Fruit fly (Drosophila melanogaster): ENCODE measurements around the gene Hmgcl.

Gene Hmgcl

dm6 chr2L:6950096-6950495 is 10.1 kb upstream of the Hmgcl start, which contains the start of the genes Gas41 and SA1 (continued):
- TF ChIP-seq nmo (GFP tag; optimal IDR thresholded peaks at IDR 0.05): peak; percentile 24
- TF ChIP-seq fd96Cb (tag; optimal IDR thresholded peaks at IDR 0.05): peak; percentile 72
- no peak for TF ChIP-seq CG5245 (GFP tag; optimal IDR thresholded peaks at IDR 0.05)
- TF ChIP-seq al (GFP tag; IDR thresholded peaks at IDR 0.05): no peak; the same call in 1 of the 2 replicates
- peak; percentile 86 for TF ChIP-seq B-H1 (GFP tag; IDR thresholded peaks at IDR 0.05)
- no peak for TF ChIP-seq crol (GFP tag; IDR thresholded peaks at IDR 0.05)
- peak; percentile 89 for TF ChIP-seq lilli (GFP tag; optimal IDR thresholded peaks at IDR 0.05)
- no peak for TF ChIP-seq zf30C (GFP tag; optimal IDR thresholded peaks at IDR 0.05)
- TF ChIP-seq h (optimal IDR thresholded peaks at IDR 0.05): no peak
- TF ChIP-seq sqz (GFP tag; optimal IDR thresholded peaks at IDR 0.05): no peak
- peak; percentile 69 for TF ChIP-seq YL-1 (GFP tag; optimal IDR thresholded peaks at IDR 0.05)
- peak; percentile 92 for TF ChIP-seq stwl (tag; optimal IDR thresholded peaks at IDR 0.05)
- TF ChIP-seq insv (GFP tag; optimal IDR thresholded peaks at IDR 0.05): no peak
- peak; percentile 26 for TF ChIP-seq ab (GFP tag; optimal IDR thresholded peaks at IDR 0.05)
- peak; percentile 71 for TF ChIP-seq CG4328 (GFP tag; optimal IDR thresholded peaks at IDR 0.05)
- TF ChIP-seq Hr3 (GFP tag; optimal IDR thresholded peaks at IDR 0.05): peak; percentile 94
- no peak for TF ChIP-seq ro (GFP tag; IDR thresholded peaks at IDR 0.05)
- peak; percentile 62 for TF ChIP-seq CG10543 (GFP tag; optimal IDR thresholded peaks at IDR 0.05)
- peak; percentile 52 for TF ChIP-seq mam (GFP tag; optimal IDR thresholded peaks at IDR 0.05)
- peak; percentile 63 for TF ChIP-seq chn (GFP tag; optimal IDR thresholded peaks at IDR 0.05)
- peak; percentile 71 for TF ChIP-seq Oli (tag; optimal IDR thresholded peaks at IDR 0.05)
- peak; percentile 85 for TF ChIP-seq nerfin-1 (tag; optimal IDR thresholded peaks at IDR 0.05)
- TF ChIP-seq fru (optimal IDR thresholded peaks at IDR 0.05): no peak
- peak; percentile 93 for TF ChIP-seq CG6689 (GFP tag; IDR thresholded peaks at IDR 0.05)
- TF ChIP-seq tgo (GFP tag; IDR thresholded peaks at IDR 0.05): no peak
- peak; percentile 81 for TF ChIP-seq CG30020 (tag; optimal IDR thresholded peaks at IDR 0.05)
- no peak for TF ChIP-seq CG5953 (GFP tag; IDR thresholded peaks at IDR 0.05)
- TF ChIP-seq hbn (GFP tag; IDR thresholded peaks at IDR 0.05; ENCODE audit: partially characterized antibody): peak; percentile 68; the same call in 1 of the 2 replicates
- TF ChIP-seq Chrac-16 (GFP tag; optimal IDR thresholded peaks at IDR 0.05): peak; percentile 93
- TF ChIP-seq CG16779 (GFP tag; IDR thresholded peaks at IDR 0.05): no peak
- no peak for TF ChIP-seq Eip74EF (GFP tag; optimal IDR thresholded peaks at IDR 0.05)
- TF ChIP-seq Atf3 (GFP tag; optimal IDR thresholded peaks at IDR 0.05): no peak
- TF ChIP-seq cato (GFP tag; optimal IDR thresholded peaks at IDR 0.05; ENCODE audit: borderline replicate concordance): peak; percentile 85
- peak; percentile 24 to 44 for TF ChIP-seq chif (GFP tag; optimal IDR thresholded peaks at IDR 0.05)
- peak; percentile 63 for TF ChIP-seq gsb (GFP tag; IDR thresholded peaks at IDR 0.05)
- no peak for TF ChIP-seq Aef1 (GFP tag; IDR thresholded peaks at IDR 0.05)
- TF ChIP-seq vnd (GFP tag; IDR thresholded peaks at IDR 0.05; ENCODE audit: partially characterized antibody): peak; percentile 76
- peak; percentile 84 for TF ChIP-seq HmgZ (tag; optimal IDR thresholded peaks at IDR 0.05)
- TF ChIP-seq CG9437 (GFP tag; optimal IDR thresholded peaks at IDR 0.05): peak; percentile 78
- no peak for TF ChIP-seq CG8944 (GFP tag; optimal IDR thresholded peaks at IDR 0.05)
- peak; percentile 72 for TF ChIP-seq vfl (GFP tag; optimal IDR thresholded peaks at IDR 0.05)
- TF ChIP-seq lov (optimal IDR thresholded peaks at IDR 0.05): no peak
- 0 out of 3 replicates have a peak, but pooled peaks have one; percentile 65 for TF ChIP-seq lov (GFP tag; IDR thresholded peaks at IDR 0.05)
- peak; percentile 26 for TF ChIP-seq CG17912 (GFP tag; optimal IDR thresholded peaks at IDR 0.05)
- no peak for TF ChIP-seq Dfd (GFP tag; optimal IDR thresholded peaks at IDR 0.05)
- no peak for TF ChIP-seq pita (GFP tag; optimal IDR thresholded peaks at IDR 0.05)
- TF ChIP-seq gfzf (GFP tag; optimal IDR thresholded peaks at IDR 0.05): peak; percentile 34
- TF ChIP-seq dimm (GFP tag; IDR thresholded peaks at IDR 0.05): peak; percentile 7; the same call in 1 of the 2 replicates
- no peak for TF ChIP-seq Xbp1 (GFP tag; optimal IDR thresholded peaks at IDR 0.05)
- TF ChIP-seq knrl (GFP tag; IDR thresholded peaks at IDR 0.05; ENCODE audit: partially characterized antibody): peak; percentile 84
- TF ChIP-seq CG1024 (GFP tag; IDR thresholded peaks at IDR 0.05): no peak
- no peak for TF ChIP-seq Myb (GFP tag; optimal IDR thresholded peaks at IDR 0.05)
